Worm (Caenorhabditis elegans) whole organism, L2 larva: ENCODE results near the gene F35F10.5.

Source experiments
- R02D3.7 ChIP-seq: fragments of 150-350 bp; optimal IDR thresholded peaks from 2 replicates; lab custom pipeline; 2014; ENCODE audit warnings: missing biosample characterization, missing genetic modification characterization
- aly-2 ChIP-seq: fragments of 150-350 bp; optimal IDR thresholded peaks from 2 replicates; lab custom pipeline; 2014; ENCODE audit warnings: missing biosample characterization, missing genetic modification characterization
- ama-1 ChIP-seq: fragments of 150-350 bp; optimal IDR thresholded peaks from 2 replicates; lab custom pipeline; 2018; ENCODE audit warnings: inconsistent platforms
- nhr-6 ChIP-seq: fragments of 150-350 bp; optimal IDR thresholded peaks from 2 replicates; lab custom pipeline; 2014; ENCODE audit warnings: missing biosample characterization, missing genetic modification characterization
- unc-39 ChIP-seq: fragments of 150-350 bp; optimal IDR thresholded peaks from 2 replicates; lab custom pipeline; 2014; ENCODE audit warnings: missing biosample characterization, missing genetic modification characterization

- no peak for TF ChIP-seq aly-2 (tag; lab: Kevin White, UChicago)
- TF ChIP-seq ama-1 (lab: Kevin White, UChicago): no peak
- TF ChIP-seq nhr-6: no peak
- TF ChIP-seq R02D3.7: no peak
- no peak for TF ChIP-seq unc-39 (tag; lab: Kevin White, UChicago)
Measured at ce11 chrV:3301898-3302297, 17.2 kb downstream of the F35F10.5 start, which contains the start of gene srbc-1.
